Worm (Caenorhabditis elegans): ENCODE data around the gene C14A11.9.

The C14A11.9 gene

ce11 chrX:2826337-2826736 is 16.9 kb upstream of the C14A11.9 start:
- TF ChIP-seq ceh-39 (tag; optimal IDR thresholded peaks at IDR 0.05) (no peak), unc-39 (tag; optimal IDR thresholded peaks at IDR 0.05) (no peak), ceh-43 (GFP tag; optimal IDR thresholded peaks at IDR 0.05) (no peak), unc-62 (GFP tag; optimal IDR thresholded peaks at IDR 0.05) (no peak), blmp-1 (tag; optimal IDR thresholded peaks at IDR 0.05) (no peak), ceh-83 (GFP tag; optimal IDR thresholded peaks at IDR 0.05) (no peak), drap-1 (GFP tag; optimal IDR thresholded peaks at IDR 0.05) (no peak), lsy-2 (tag; optimal IDR thresholded peaks at IDR 0.05) (no peak), mab-5 (tag; optimal IDR thresholded peaks at IDR 0.05) (no peak), elt-3 (tag; optimal IDR thresholded peaks at IDR 0.05) (no peak), unc-120 (tag; optimal IDR thresholded peaks at IDR 0.05; ENCODE audit: poor library complexity, severe bottlenecking) (no peak), M03D4.4 (tag; optimal IDR thresholded peaks at IDR 0.05) (no peak)

- TF ChIP-seq nhr-76 (tag; optimal IDR thresholded peaks at IDR 0.05) (no peak), flh-1 (GFP tag; optimal IDR thresholded peaks at IDR 0.05) (no peak), mep-1 (tag; optimal IDR thresholded peaks at IDR 0.05) (no peak), cnd-1 (tag; optimal IDR thresholded peaks at IDR 0.05) (no peak), sptf-1 (tag; optimal IDR thresholded peaks at IDR 0.05) (no peak), zip-8 (tag; optimal IDR thresholded peaks at IDR 0.05) (no peak), ceh-43 (GFP tag; optimal IDR thresholded peaks at IDR 0.05) (no peak), sem-2 (GFP tag; optimal IDR thresholded peaks at IDR 0.05) (no peak)
Measured at ce11 chrX:2820148-2820547, 10.7 kb upstream of the C14A11.9 start, which contains the start of gene tsp-6. TSS of gene tsp-6 (plus strand) at chrX:2820448.

ce11 chrX:2819747-2820146 is 10.3 kb upstream of the C14A11.9 start:
- TF ChIP-seq ces-1 (GFP tag; optimal IDR thresholded peaks at IDR 0.05) = no peak
- TF ChIP-seq snpc-4 (tag; optimal IDR thresholded peaks at IDR 0.05) = no peak
- TF ChIP-seq flh-1 (GFP tag; optimal IDR thresholded peaks at IDR 0.05) = no peak
- no peak for TF ChIP-seq nhr-76 (tag; optimal IDR thresholded peaks at IDR 0.05)
- TF ChIP-seq drap-1 (GFP tag; optimal IDR thresholded peaks at IDR 0.05) = no peak
- TF ChIP-seq lin-32 (GFP tag; optimal IDR thresholded peaks at IDR 0.05) = no peak
- no peak for TF ChIP-seq tbx-8 (GFP tag; optimal IDR thresholded peaks at IDR 0.05)
- no peak for TF ChIP-seq blmp-1 (tag; optimal IDR thresholded peaks at IDR 0.05)
- TF ChIP-seq lin-13 (tag; optimal IDR thresholded peaks at IDR 0.05) = no peak
- no peak for TF ChIP-seq unc-39 (tag; optimal IDR thresholded peaks at IDR 0.05)
- TF ChIP-seq nhr-2 (tag; optimal IDR thresholded peaks at IDR 0.05) = no peak
- no peak for TF ChIP-seq ceh-43 (GFP tag; optimal IDR thresholded peaks at IDR 0.05)
- no peak for TF ChIP-seq ceh-83 (GFP tag; optimal IDR thresholded peaks at IDR 0.05)
- TF ChIP-seq zip-8 (tag; optimal IDR thresholded peaks at IDR 0.05) = no peak
- no peak for TF ChIP-seq unc-120 (tag; optimal IDR thresholded peaks at IDR 0.05; ENCODE audit: poor library complexity, severe bottlenecking)

DNA sequence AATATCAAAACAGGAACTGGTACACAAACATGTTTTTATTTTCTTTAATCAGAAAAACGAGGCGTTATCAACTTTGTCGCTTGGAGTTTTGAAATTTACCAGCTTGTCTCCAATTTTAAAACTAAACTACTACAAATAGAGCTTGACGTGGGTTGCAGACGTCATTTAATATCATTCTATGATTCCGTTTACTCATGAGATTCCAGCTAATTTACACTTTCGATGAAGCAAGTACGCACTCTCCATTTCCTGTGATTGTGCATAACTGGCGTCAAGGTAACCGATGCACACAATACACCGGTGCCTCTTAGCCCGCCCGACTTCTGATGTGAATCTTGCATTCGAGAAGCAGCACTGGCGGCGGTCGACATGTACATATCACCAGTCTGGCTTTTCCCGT is 9.5 kb upstream of the C14A11.9 start:
- TF ChIP-seq ceh-83 (GFP tag; optimal IDR thresholded peaks at IDR 0.05) (no peak), pha-4 (tag; optimal IDR thresholded peaks at IDR 0.05) (no peak), elt-3 (tag; optimal IDR thresholded peaks at IDR 0.05) (no peak), unc-62 (GFP tag; optimal IDR thresholded peaks at IDR 0.05) (no peak), nhr-237 (tag; optimal IDR thresholded peaks at IDR 0.05) (no peak), flh-1 (GFP tag; optimal IDR thresholded peaks at IDR 0.05) (no peak), blmp-1 (tag; optimal IDR thresholded peaks at IDR 0.05) (no peak), unc-120 (tag; optimal IDR thresholded peaks at IDR 0.05; ENCODE audit: poor library complexity, severe bottlenecking) (no peak), cnd-1 (tag; optimal IDR thresholded peaks at IDR 0.05) (no peak), M03D4.4 (tag; optimal IDR thresholded peaks at IDR 0.05) (no peak), unc-39 (tag; optimal IDR thresholded peaks at IDR 0.05) (no peak), bed-3 (GFP tag; optimal IDR thresholded peaks at IDR 0.05) (no peak), nhr-12 (tag; optimal IDR thresholded peaks at IDR 0.05) (no peak), ceh-39 (tag; optimal IDR thresholded peaks at IDR 0.05) (no peak), nhr-76 (tag; optimal IDR thresholded peaks at IDR 0.05) (no peak), mls-2 (tag; optimal IDR thresholded peaks at IDR 0.05) (no peak)

ce11 chrX:2814097-2814720 is 4.8 kb upstream of the C14A11.9 start, which contains the start of gene C14A11.6:
TSS of gene C14A11.6 (minus strand) at chrX:2814147.
- no peak for TF ChIP-seq mep-1 (tag; optimal IDR thresholded peaks at IDR 0.05)
- TF ChIP-seq flh-1 (GFP tag; optimal IDR thresholded peaks at IDR 0.05) = no peak
- TF ChIP-seq snpc-4 (tag; optimal IDR thresholded peaks at IDR 0.05) = no peak
- TF ChIP-seq nhr-2 (tag; optimal IDR thresholded peaks at IDR 0.05) = no peak
- TF ChIP-seq unc-120 (tag; optimal IDR thresholded peaks at IDR 0.05; ENCODE audit: poor library complexity, severe bottlenecking) = no peak
- no peak for TF ChIP-seq zip-8 (tag; optimal IDR thresholded peaks at IDR 0.05)

All from whole organism, mixed stage, embryonic.